Worm (Caenorhabditis elegans) whole organism, L3 larva: ENCODE measurements around the gene tbc-1.

Source experiments
- ama-1 ChIP-seq: fragments of 150-350 bp; optimal IDR thresholded peaks from 2 replicates; lab custom pipeline; 2018
- ceh-16 ChIP-seq: sonication (generic microtip); optimal IDR thresholded peaks from 2 replicates; lab custom pipeline; 2017; ENCODE audit warnings: missing biosample characterization, missing genetic modification characterization
- ceh-28 ChIP-seq: fragments of 150-350 bp; optimal IDR thresholded peaks from 2 replicates; lab custom pipeline; 2014; ENCODE audit warnings: missing biosample characterization, missing genetic modification reagents, missing genetic modification characterization
- ceh-82 ChIP-seq: fragments of 150-350 bp; optimal IDR thresholded peaks from 2 replicates; lab custom pipeline; 2014; ENCODE audit warnings: missing biosample characterization, missing genetic modification characterization
- ceh-9 ChIP-seq: sonication (generic microtip); optimal IDR thresholded peaks from 2 replicates; lab custom pipeline; 2018; ENCODE audit warnings: missing biosample characterization, missing genetic modification characterization
- daf-12 ChIP-seq: fragments of 150-350 bp; optimal IDR thresholded peaks from 2 replicates; lab custom pipeline; 2014; ENCODE audit warnings: missing biosample characterization, missing genetic modification reagents, missing genetic modification characterization
- egl-5 ChIP-seq: fragments of 150-350 bp; optimal IDR thresholded peaks from 2 replicates; lab custom pipeline; 2017; ENCODE audit warnings: missing biosample characterization, missing genetic modification reagents, missing genetic modification characterization, inconsistent platforms
- elt-2 ChIP-seq: sonication (generic microtip); optimal IDR thresholded peaks from 2 replicates; lab custom pipeline; 2016; ENCODE audit warnings: missing genetic modification reagents, mild to moderate bottlenecking, missing genetic modification characterization, missing compliant biosample characterization
- eor-1 ChIP-seq, 2 experiments: fragments of 150-350 bp; optimal IDR thresholded peaks; 2 replicates each; lab custom pipeline; 2014 to 2018; ENCODE audit warnings: missing biosample characterization in 2 of 2, missing genetic modification characterization in 2 of 2
- fkh-10 ChIP-seq: sonication (generic microtip); optimal IDR thresholded peaks from 2 replicates; lab custom pipeline; 2017; ENCODE audit warnings: missing biosample characterization, missing genetic modification reagents, missing genetic modification characterization
- fkh-2 ChIP-seq: fragments of 150-350 bp; optimal IDR thresholded peaks from 2 replicates; lab custom pipeline; 2014; ENCODE audit warnings: missing biosample characterization, missing genetic modification reagents, missing genetic modification characterization
- fos-1 ChIP-seq: fragments of 150-350 bp; optimal IDR thresholded peaks from 2 replicates; lab custom pipeline; 2014; ENCODE audit warnings: missing biosample characterization, missing genetic modification characterization
- hmg-11 ChIP-seq: sonication (generic microtip); optimal IDR thresholded peaks from 2 replicates; lab custom pipeline; 2016; ENCODE audit warnings: missing genetic modification characterization, missing compliant biosample characterization
- jun-1 ChIP-seq: fragments of 150-350 bp; optimal IDR thresholded peaks from 2 replicates; lab custom pipeline; 2014; ENCODE audit warnings: missing biosample characterization, missing genetic modification reagents, missing genetic modification characterization
- lin-15B ChIP-seq: fragments of 150-350 bp; optimal IDR thresholded peaks from 2 replicates; lab custom pipeline; 2014; ENCODE audit warnings: missing biosample characterization, missing genetic modification characterization
- lin-39 ChIP-seq: fragments of 150-350 bp; optimal IDR thresholded peaks from 2 replicates; lab custom pipeline; 2018; ENCODE audit warnings: missing biosample characterization, missing genetic modification reagents, missing genetic modification characterization
- mdl-1 ChIP-seq: fragments of 150-350 bp; optimal IDR thresholded peaks from 2 replicates; lab custom pipeline; 2014; ENCODE audit warnings: missing biosample characterization, missing genetic modification characterization
- mml-1 ChIP-seq: fragments of 150-350 bp; sonication (generic microtip); optimal IDR thresholded peaks from 3 replicates; lab custom pipeline; 2014; ENCODE audit warnings: missing biosample characterization, missing genetic modification characterization
- nfya-1 ChIP-seq: sonication (generic microtip); optimal IDR thresholded peaks from 2 replicates; lab custom pipeline; 2017; ENCODE audit warnings: missing genetic modification characterization, mild to moderate bottlenecking, missing compliant biosample characterization, antibody characterized with exemption, moderate library complexity; ENCODE audit not compliant: insufficient read depth
- nhr-11 ChIP-seq: fragments of 150-350 bp; optimal IDR thresholded peaks from 2 replicates; lab custom pipeline; 2014; ENCODE audit warnings: missing biosample characterization, missing genetic modification characterization
- nhr-12 ChIP-seq: fragments of 150-350 bp; optimal IDR thresholded peaks from 2 replicates; lab custom pipeline; 2014; ENCODE audit warnings: missing biosample characterization, missing genetic modification characterization
- nhr-23 ChIP-seq: fragments of 150-350 bp; optimal IDR thresholded peaks from 2 replicates; lab custom pipeline; 2014; ENCODE audit warnings: missing biosample characterization, missing genetic modification reagents, missing genetic modification characterization
- nhr-237 ChIP-seq: fragments of 150-350 bp; optimal IDR thresholded peaks from 2 replicates; lab custom pipeline; 2014; ENCODE audit warnings: missing biosample characterization, missing genetic modification characterization
- nhr-25 ChIP-seq: sonication (generic microtip); optimal IDR thresholded peaks from 2 replicates; lab custom pipeline; 2017; ENCODE audit warnings: missing biosample characterization, missing genetic modification characterization
- nhr-28 ChIP-seq: fragments of 150-350 bp; optimal IDR thresholded peaks from 2 replicates; lab custom pipeline; 2014; ENCODE audit warnings: missing biosample characterization, missing genetic modification characterization
- nhr-77 ChIP-seq: fragments of 150-350 bp; optimal IDR thresholded peaks from 2 replicates; lab custom pipeline; 2014; ENCODE audit warnings: missing biosample characterization, missing genetic modification characterization
- pha-4 ChIP-seq: fragments of 150-350 bp; optimal IDR thresholded peaks from 2 replicates; lab custom pipeline; 2014; ENCODE audit warnings: missing biosample characterization, missing genetic modification reagents, missing genetic modification characterization
- pqm-1 ChIP-seq: fragments of 150-350 bp; optimal IDR thresholded peaks from 2 replicates; lab custom pipeline; 2017; ENCODE audit warnings: missing biosample characterization, missing genetic modification characterization, inconsistent platforms
- sea-2 ChIP-seq: fragments of 150-350 bp; sonication (generic microtip); optimal IDR thresholded peaks from 4 replicates; lab custom pipeline; 2014; ENCODE audit warnings: missing biosample characterization, missing genetic modification reagents, missing genetic modification characterization
- skn-1 ChIP-seq: fragments of 150-350 bp; optimal IDR thresholded peaks from 2 replicates; lab custom pipeline; 2014; ENCODE audit warnings: missing biosample characterization, missing genetic modification characterization
- snpc-4 ChIP-seq: fragments of 150-350 bp; optimal IDR thresholded peaks from 2 replicates; lab custom pipeline; 2014; ENCODE audit warnings: missing biosample characterization, missing genetic modification characterization
- tbx-2 ChIP-seq: sonication (generic microtip); optimal IDR thresholded peaks from 2 replicates; lab custom pipeline; 2016; ENCODE audit warnings: mild to moderate bottlenecking, missing genetic modification characterization, missing compliant biosample characterization
- unc-39 ChIP-seq: sonication (generic microtip); optimal IDR thresholded peaks from 4 replicates; lab custom pipeline; 2017; ENCODE audit warnings: missing biosample characterization, missing genetic modification characterization
- unc-62 ChIP-seq: fragments of 150-350 bp; sonication (generic microtip); optimal IDR thresholded peaks from 4 replicates; lab custom pipeline; 2014; ENCODE audit warnings: missing biosample characterization, missing genetic modification reagents, missing genetic modification characterization
- ztf-11 ChIP-seq: fragments of 150-350 bp; optimal IDR thresholded peaks from 2 replicates; lab custom pipeline; 2014; ENCODE audit warnings: missing biosample characterization, missing genetic modification characterization
- ztf-4 ChIP-seq: fragments of 150-350 bp; optimal IDR thresholded peaks from 2 replicates; lab custom pipeline; 2014; ENCODE audit warnings: missing biosample characterization, missing genetic modification characterization

The tbc-1 gene

DNA sequence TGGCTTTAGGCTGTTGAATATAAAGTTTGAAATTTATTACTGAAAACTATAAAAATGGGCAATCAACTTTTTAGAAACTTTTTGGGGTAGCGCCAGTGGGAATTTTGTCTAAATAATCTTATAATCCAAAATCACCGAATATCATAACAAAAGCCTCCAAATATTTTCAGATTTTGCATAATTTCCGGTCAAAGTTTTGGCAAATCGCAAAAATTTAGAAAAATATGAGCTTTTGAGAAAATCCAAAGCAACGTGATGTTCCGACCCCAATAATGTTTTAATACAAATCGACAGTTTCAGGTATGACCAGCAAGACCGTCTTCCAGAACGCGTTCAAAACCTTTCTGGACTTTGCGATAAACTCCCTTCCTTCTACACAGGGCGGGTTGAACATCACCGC, 8.8 kb downstream of the tbc-1 start, which contains the start of gene emre-1:
emre-1 (plus strand) TSS at position 301 of the 400 bp plus-strand sequence.
- TF ChIP-seq sea-2 (GFP tag; lab: Kevin White, UChicago) = no peak
- TF ChIP-seq snpc-4 (tag; lab: Kevin White, UChicago) = no peak
- TF ChIP-seq ztf-11 (tag; lab: Kevin White, UChicago) = no peak
- no peak for TF ChIP-seq ceh-9 (tag; lab: Kevin White, UChicago)
- no peak for TF ChIP-seq ceh-82 (tag; lab: Kevin White, UChicago)
- no peak for TF ChIP-seq nfya-1
- no peak for TF ChIP-seq nhr-23 (tag; lab: Kevin White, UChicago)

DNA sequence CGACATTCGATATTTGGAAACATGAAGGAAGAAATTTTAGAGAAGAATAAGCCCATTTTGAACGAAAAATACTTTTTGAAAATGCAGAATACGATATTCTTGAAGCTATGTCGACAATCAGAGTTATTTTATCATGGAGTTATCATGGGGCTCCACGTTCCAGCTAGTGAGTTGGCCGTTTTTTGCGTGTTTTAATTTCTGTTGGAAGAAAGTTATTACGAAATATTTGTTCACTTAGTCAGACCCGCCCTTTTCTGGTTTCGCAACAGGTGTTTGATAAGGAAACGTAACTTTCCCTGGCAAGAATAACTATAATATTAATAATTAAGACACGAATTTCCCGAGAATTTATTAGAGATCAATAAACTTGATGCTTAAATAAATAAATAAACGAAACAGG, 11.1 kb downstream of the tbc-1 start:
- TF ChIP-seq elt-2 (tag; lab: Kevin White, UChicago) = peak; percentile 38

DNA sequence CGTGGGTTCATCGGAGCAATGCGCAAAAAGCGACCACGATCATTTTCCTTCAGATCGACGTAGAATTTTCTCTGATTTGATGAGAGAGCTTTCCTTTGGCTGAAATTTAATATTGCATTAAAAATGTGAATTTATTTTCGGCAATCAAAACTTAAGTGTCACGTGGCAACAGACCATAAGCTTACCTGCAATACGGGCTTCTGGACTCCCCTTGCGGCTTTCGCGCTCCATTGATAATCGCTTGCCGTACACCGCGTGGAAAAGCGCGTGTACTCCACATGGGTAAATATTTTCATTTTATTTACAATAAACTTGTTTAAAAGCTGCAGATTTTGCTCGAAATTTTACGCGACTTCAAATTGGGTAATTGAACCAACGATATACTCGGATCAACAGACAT, 12.0 kb downstream of the tbc-1 start, which contains the start of gene plp-2:
plp-2 (minus strand) TSS at position 280 of the 400 bp plus-strand sequence.
- no peak for TF ChIP-seq sea-2 (GFP tag; lab: Kevin White, UChicago)
- peak; percentile 26 for TF ChIP-seq ama-1 (lab: Kevin White, UChicago)
- TF ChIP-seq pha-4 = peak; percentile 1

DNA sequence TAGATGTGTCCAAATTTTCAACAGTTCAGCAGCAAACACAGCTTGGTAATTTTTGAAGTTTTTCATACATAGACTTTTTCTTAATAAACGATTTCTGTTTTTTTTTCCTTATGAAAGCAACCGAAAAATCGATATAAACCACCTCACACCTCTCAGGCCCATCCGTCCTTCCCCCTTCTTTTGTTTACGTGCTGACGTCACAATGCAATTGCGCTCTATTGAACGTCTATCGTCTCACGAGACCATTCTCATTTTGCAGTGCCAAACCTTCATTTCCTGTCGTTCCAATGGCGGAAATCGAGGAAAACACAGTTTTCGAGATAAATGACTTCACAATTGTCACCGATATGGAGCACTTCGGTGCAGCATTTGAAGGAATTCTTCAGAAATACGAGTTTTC, 12.7 kb downstream of the tbc-1 start, which contains the start of gene rbg-1:
rbg-1 (plus strand) TSS at position 260 of the 400 bp plus-strand sequence.
- TF ChIP-seq ceh-16 (no peak), elt-2 (tag; lab: Kevin White, UChicago) (peak; percentile 57), ztf-4 (no peak), mdl-1 (tag; lab: Kevin White, UChicago) (no peak), pqm-1 (peak; percentile 35), ceh-82 (tag; lab: Kevin White, UChicago) (no peak), sea-2 (GFP tag; lab: Kevin White, UChicago) (peak; percentile 50), hmg-11 (peak; percentile 51), nfya-1 (peak; percentile 81), lin-15B (tag; lab: Kevin White, UChicago) (peak; percentile 77), lin-39 (tag; lab: Kevin White, UChicago) (peak; percentile 62), daf-12 (tag; lab: Kevin White, UChicago) (no peak), unc-62 (GFP tag; lab: Kevin White, UChicago) (no peak), nhr-25 (tag; lab: Kevin White, UChicago) (peak; percentile 87), pha-4 (peak; percentile 96), fkh-10 (GFP tag; lab: Kevin White, UChicago) (peak; percentile 15), fkh-2 (peak; percentile 80), ceh-28 (tag; lab: Kevin White, UChicago) (peak; percentile 79), unc-39 (tag; lab: Kevin White, UChicago) (no peak), skn-1 (tag; lab: Kevin White, UChicago) (no peak), jun-1 (peak; percentile 61), nhr-23 (tag; lab: Kevin White, UChicago) (peak; percentile 39), eor-1 (tag; optimal IDR thresholded peaks at IDR 0.05; lab: Kevin White, UChicago) (no peak), nhr-12 (tag; lab: Kevin White, UChicago) (no peak), tbx-2 (tag; lab: Kevin White, UChicago) (no peak), snpc-4 (tag; lab: Kevin White, UChicago) (peak; percentile 83), mml-1 (tag; lab: Kevin White, UChicago) (no peak), nhr-28 (tag; lab: Kevin White, UChicago) (no peak), egl-5 (tag; lab: Kevin White, UChicago) (peak; percentile 95), nhr-237 (tag; lab: Kevin White, UChicago) (no peak)

DNA sequence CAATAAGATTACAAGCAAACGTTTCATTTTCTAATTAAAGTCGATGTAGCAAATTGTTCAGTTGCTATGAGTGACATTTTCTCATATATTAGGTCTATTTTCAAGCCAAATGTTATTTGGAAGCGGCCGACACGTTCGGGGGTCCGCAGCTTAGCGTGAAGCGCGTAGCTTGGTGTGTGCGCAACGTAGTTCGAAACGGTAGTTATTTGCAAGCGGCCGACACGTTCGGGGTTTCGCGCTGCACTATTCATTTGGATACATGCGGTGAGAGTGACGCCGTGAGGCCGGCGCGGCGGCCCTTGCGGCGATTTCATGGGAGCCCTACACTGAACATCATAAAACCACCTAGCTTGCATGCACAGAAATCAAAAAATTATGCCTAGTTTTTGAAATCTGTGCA, 17.6 kb downstream of the tbc-1 start:
- TF ChIP-seq fos-1 (tag; lab: Kevin White, UChicago) (no peak), ceh-28 (tag; lab: Kevin White, UChicago) (no peak), fkh-2 (no peak), nhr-11 (tag; lab: Kevin White, UChicago) (no peak), hmg-11 (no peak), nhr-77 (tag; lab: Kevin White, UChicago) (no peak), daf-12 (tag; lab: Kevin White, UChicago) (no peak), snpc-4 (tag; lab: Kevin White, UChicago) (peak; percentile 40)
